Fruit fly (Drosophila melanogaster) whole organism: ENCODE measurements around the gene CG18417.

Experiments
- Dll ChIP-seq: fragments of >200 bp; optimal IDR thresholded peaks from 2 replicates; lab custom pipeline; 2017
- psq ChIP-seq: fragments of >200 bp; optimal IDR thresholded peaks from 2 replicates; lab custom pipeline; 2017

dm6 chr3L:7399770-7400169 is at the start of gene CG18417:
- TF ChIP-seq psq = no peak
- no peak for TF ChIP-seq Dll (lab: Kevin White, UChicago)
